Worm (Caenorhabditis elegans) whole organism, L4 larva: Measurements from ENCODE around the gene F59B10.5.

ENCODE experiments used
- D1046.2 ChIP-seq: fragments of 200-800 bp; sonication (Bioruptor generic); IDR thresholded peaks from 2 replicates; pipeline ENCODE4 v1.3.6; 2022; ENCODE audit warnings: missing genetic modification characterization, missing compliant biosample characterization
- F26F4.8 ChIP-seq: fragments of 200-800 bp; sonication (Bioruptor generic); conservative IDR thresholded peaks from 2 replicates; pipeline ENCODE4 v1.3.6; 2022; ENCODE audit warnings: missing genetic modification characterization, missing compliant biosample characterization
- F37D6.2 ChIP-seq: sonication (generic microtip); optimal IDR thresholded peaks from 2 replicates; lab custom pipeline; 2016; ENCODE audit warnings: mild to moderate bottlenecking, missing genetic modification characterization, missing compliant biosample characterization
- F49E8.2 ChIP-seq: sonication (generic microtip); optimal IDR thresholded peaks from 2 replicates; lab custom pipeline; 2016; ENCODE audit warnings: missing compliant biosample characterization, mild to moderate bottlenecking, missing genetic modification characterization, borderline replicate concordance
- T20F7.1 ChIP-seq: fragments of 200-800 bp; sonication (Bioruptor generic); optimal IDR thresholded peaks from 2 replicates; lab custom pipeline; 2018; ENCODE audit warnings: mild to moderate bottlenecking, missing genetic modification characterization, missing compliant biosample characterization
- Y48G9A.11 ChIP-seq: fragments of 200-800 bp; sonication (Bioruptor generic); IDR thresholded peaks from 2 replicates; pipeline ENCODE4 v1.3.6; 2022; ENCODE audit warnings: missing genetic modification reagents, missing genetic modification characterization, missing compliant biosample characterization
- ZK337.2 ChIP-seq: fragments of 200-800 bp; sonication (Bioruptor generic); IDR thresholded peaks from 2 replicates; pipeline ENCODE4 v1.3.6; 2022; ENCODE audit warnings: missing genetic modification reagents, missing genetic modification characterization, missing compliant biosample characterization
- ZK546.5 ChIP-seq, 2 experiments: sonication (generic microtip); optimal IDR thresholded peaks; 2 replicates each; lab custom pipeline; 2017; ENCODE audit warnings: missing biosample characterization in 2 of 2, missing genetic modification characterization in 2 of 2
- aha-1 ChIP-seq: fragments of 150-350 bp; peaks from one replicate; lab custom pipeline; 2014; ENCODE audit warnings: missing biosample characterization, missing genetic modification characterization
- aly-2 ChIP-seq: sonication (generic microtip); optimal IDR thresholded peaks from 2 replicates; lab custom pipeline; 2018; ENCODE audit warnings: missing biosample characterization, missing genetic modification characterization
- attf-4 ChIP-seq: sonication (generic microtip); optimal IDR thresholded peaks from 3 replicates; lab custom pipeline; 2017; ENCODE audit warnings: missing biosample characterization, missing genetic modification characterization
- ceh-44 ChIP-seq: fragments of 200-800 bp; sonication (Bioruptor generic); IDR thresholded peaks from 2 replicates; pipeline ENCODE4 v1.3.6; 2022; ENCODE audit warnings: missing genetic modification reagents, missing genetic modification characterization, missing compliant biosample characterization
- ces-1 ChIP-seq: fragments of 150-350 bp; sonication (generic microtip); optimal IDR thresholded peaks from 4 replicates; lab custom pipeline; 2014; ENCODE audit warnings: missing biosample characterization, missing genetic modification reagents, missing genetic modification characterization
- cey-2 ChIP-seq: sonication (generic microtip); optimal IDR thresholded peaks from 3 replicates; lab custom pipeline; 2017; ENCODE audit warnings: missing genetic modification characterization, mild to moderate bottlenecking, missing compliant biosample characterization, antibody characterized with exemption, borderline replicate concordance; ENCODE audit not compliant: insufficient read depth
- daf-16 ChIP-seq, 3 experiments: sonication (generic microtip); optimal IDR thresholded peaks; 2 replicates each; lab custom pipeline; 2016 to 2017; ENCODE audit warnings: missing genetic modification characterization in 3 of 3, missing genetic modification reagents in 3 of 3, mild to moderate bottlenecking in 2 of 3, missing compliant biosample characterization in 2 of 3, missing biosample characterization in 1 of 3, moderate library complexity in 1 of 3
- daf-19 ChIP-seq: fragments of 200-800 bp; sonication (Bioruptor generic); conservative IDR thresholded peaks from 2 replicates; pipeline ENCODE4 v1.3.6; 2022; ENCODE audit warnings: missing genetic modification characterization, missing compliant biosample characterization
- daf-8 ChIP-seq: fragments of 200-800 bp; sonication (Bioruptor generic); IDR thresholded peaks from 2 replicates; pipeline ENCODE4 v1.3.6; 2022; ENCODE audit warnings: missing genetic modification characterization, missing compliant biosample characterization
- dmd-6 ChIP-seq: fragments of 200-800 bp; sonication (Bioruptor generic); IDR thresholded peaks from 2 replicates; pipeline ENCODE4 v1.3.6; 2022; ENCODE audit warnings: missing genetic modification reagents, missing genetic modification characterization, missing compliant biosample characterization
- dmd-8 ChIP-seq: fragments of 200-800 bp; sonication (Bioruptor generic); IDR thresholded peaks from 2 replicates; pipeline ENCODE4 v1.3.6; 2022; ENCODE audit warnings: missing genetic modification characterization, missing compliant biosample characterization
- dmd-9 ChIP-seq: fragments of 200-800 bp; sonication (Bioruptor generic); IDR thresholded peaks from 2 replicates; pipeline ENCODE4 v1.3.6; 2022; ENCODE audit warnings: missing genetic modification reagents, missing genetic modification characterization, missing compliant biosample characterization
- duxl-1 ChIP-seq: sonication (generic microtip); optimal IDR thresholded peaks from 2 replicates; lab custom pipeline; 2016; ENCODE audit warnings: mild to moderate bottlenecking, missing genetic modification characterization, moderate library complexity, missing compliant biosample characterization; ENCODE audit not compliant: poor library complexity
- dve-1 ChIP-seq: sonication (generic microtip); optimal IDR thresholded peaks from 2 replicates; lab custom pipeline; 2017; ENCODE audit warnings: antibody characterized with exemption, mild to moderate bottlenecking, missing genetic modification characterization, missing compliant biosample characterization; ENCODE audit not compliant: insufficient read depth
- egl-43 ChIP-seq: fragments of 200-800 bp; sonication (Bioruptor generic); IDR thresholded peaks from 2 replicates; pipeline ENCODE4 v1.3.6; 2022; ENCODE audit warnings: missing genetic modification reagents, missing genetic modification characterization, missing compliant biosample characterization
- hlh-30 ChIP-seq: sonication (generic microtip); optimal IDR thresholded peaks from 2 replicates; lab custom pipeline; 2017; ENCODE audit warnings: antibody characterized with exemption, mild to moderate bottlenecking, missing genetic modification characterization, missing compliant biosample characterization; ENCODE audit not compliant: insufficient read depth
- hmg-1.1 ChIP-seq: fragments of 200-800 bp; sonication (Bioruptor generic); IDR thresholded peaks from 2 replicates; pipeline ENCODE4 v1.3.6; 2022; ENCODE audit warnings: missing genetic modification reagents, missing genetic modification characterization, missing compliant biosample characterization
- lim-7 ChIP-seq: fragments of 200-800 bp; sonication (Bioruptor generic); IDR thresholded peaks from 2 replicates; pipeline ENCODE4 v1.3.6; 2022; ENCODE audit warnings: missing genetic modification characterization, missing compliant biosample characterization
- lin-13 ChIP-seq: fragments of 150-350 bp; optimal IDR thresholded peaks from 2 replicates; lab custom pipeline; 2014; ENCODE audit warnings: missing biosample characterization, missing genetic modification reagents, missing genetic modification characterization
- lin-15B ChIP-seq: fragments of 150-350 bp; sonication (generic microtip); optimal IDR thresholded peaks from 3 replicates; lab custom pipeline; 2014; ENCODE audit warnings: missing biosample characterization, missing genetic modification characterization
- lin-38 ChIP-seq: fragments of 200-800 bp; sonication (Bioruptor generic); IDR thresholded peaks from 2 replicates; pipeline ENCODE4 v1.3.6; 2022; ENCODE audit warnings: missing genetic modification reagents, missing genetic modification characterization, missing compliant biosample characterization
- lin-39 ChIP-seq: fragments of 150-350 bp; optimal IDR thresholded peaks from 2 replicates; lab custom pipeline; 2014; ENCODE audit warnings: missing biosample characterization, missing genetic modification reagents, missing genetic modification characterization
- lir-3 ChIP-seq: sonication (generic microtip); optimal IDR thresholded peaks from 2 replicates; lab custom pipeline; 2016; ENCODE audit warnings: mild to moderate bottlenecking, missing genetic modification characterization, missing compliant biosample characterization
- lsy-2 ChIP-seq, 2 experiments: fragments of 150-350 bp in 1 of 2; sonication (generic microtip) in 1 of 2; optimal IDR thresholded peaks; 2 replicates each; lab custom pipeline; 2014 to 2017; ENCODE audit warnings: missing biosample characterization in 2 of 2, missing genetic modification characterization in 2 of 2
- mdl-1 ChIP-seq, 2 experiments: fragments of 150-350 bp in 1 of 2; sonication (generic microtip) in 1 of 2; optimal IDR thresholded peaks; 2 replicates each; lab custom pipeline; 2014 to 2017; ENCODE audit warnings: missing biosample characterization in 2 of 2, missing genetic modification characterization in 2 of 2
- mxl-2 ChIP-seq: fragments of 200-800 bp; sonication (Bioruptor generic); conservative IDR thresholded peaks from 2 replicates; pipeline ENCODE4 v1.3.6; 2022; ENCODE audit warnings: missing genetic modification reagents, missing genetic modification characterization, missing compliant biosample characterization
- nhr-25 ChIP-seq: sonication (generic microtip); optimal IDR thresholded peaks from 2 replicates; lab custom pipeline; 2017; ENCODE audit warnings: missing genetic modification characterization, mild to moderate bottlenecking, missing compliant biosample characterization, antibody characterized with exemption, moderate library complexity, borderline replicate concordance; ENCODE audit not compliant: insufficient read depth
- nhr-28 ChIP-seq: fragments of 150-350 bp; optimal IDR thresholded peaks from 2 replicates; lab custom pipeline; 2014; ENCODE audit warnings: missing biosample characterization, missing genetic modification characterization
- nhr-41 ChIP-seq: fragments of 200-800 bp; sonication (Bioruptor generic); IDR thresholded peaks from 2 replicates; pipeline ENCODE4 v1.3.6; 2022; ENCODE audit warnings: missing genetic modification reagents, missing genetic modification characterization, missing compliant biosample characterization
- nhr-42 ChIP-seq: fragments of 200-800 bp; sonication (Bioruptor generic); IDR thresholded peaks from 2 replicates; pipeline ENCODE4 v1.3.6; 2022; ENCODE audit warnings: missing genetic modification characterization, missing compliant biosample characterization
- nhr-6 ChIP-seq: fragments of 150-350 bp; optimal IDR thresholded peaks from 2 replicates; lab custom pipeline; 2014; ENCODE audit warnings: missing biosample characterization, missing genetic modification characterization
- pha-4 ChIP-seq, 2 experiments: fragments of 150-350 bp in 1 of 2; fragments of 200-800 bp in 1 of 2; sonication (Bioruptor generic) in 1 of 2; IDR thresholded peaks in 1 of 2; optimal IDR thresholded peaks in 1 of 2; 2 replicates each; pipeline versions ENCODE4 v1.3.6 to Lab custom; 2014 to 2022; ENCODE audit warnings: missing genetic modification characterization in 2 of 2, missing genetic modification reagents in 2 of 2, missing biosample characterization in 1 of 2, missing compliant biosample characterization in 1 of 2
- php-3 ChIP-seq: fragments of 200-800 bp; sonication (Bioruptor generic); IDR thresholded peaks from 2 replicates; pipeline ENCODE4 v1.3.6; 2022; ENCODE audit warnings: missing genetic modification reagents, missing genetic modification characterization, missing compliant biosample characterization
- pqm-1 ChIP-seq: sonication (generic microtip); optimal IDR thresholded peaks from 2 replicates; lab custom pipeline; 2017; ENCODE audit warnings: missing biosample characterization, missing genetic modification characterization
- sdz-12 ChIP-seq: fragments of 200-800 bp; sonication (Bioruptor generic); optimal IDR thresholded peaks from 2 replicates; lab custom pipeline; 2018; ENCODE audit warnings: mild to moderate bottlenecking, missing genetic modification characterization, missing compliant biosample characterization
- set-16 ChIP-seq: fragments of 200-800 bp; sonication (Bioruptor generic); IDR thresholded peaks from 2 replicates; pipeline ENCODE4 v1.3.6; 2022; ENCODE audit warnings: missing genetic modification reagents, missing genetic modification characterization, missing compliant biosample characterization
- snpc-1.2 ChIP-seq: fragments of 200-800 bp; sonication (Bioruptor generic); IDR thresholded peaks from 2 replicates; pipeline ENCODE4 v1.3.6; 2022; ENCODE audit warnings: missing genetic modification reagents, missing genetic modification characterization, missing compliant biosample characterization
- spr-1 ChIP-seq: sonication (generic microtip); optimal IDR thresholded peaks from 2 replicates; lab custom pipeline; 2016; ENCODE audit warnings: mild to moderate bottlenecking, missing genetic modification characterization, missing compliant biosample characterization
- unc-62 ChIP-seq, 3 experiments: fragments of 150-350 bp in 1 of 3; sonication (generic microtip); optimal IDR thresholded peaks in 2 of 3; peaks in 1 of 3; 1 replicate in 1 of 3; 2 replicates in 2 of 3; lab custom pipeline; 2014 to 2017; ENCODE audit warnings: missing biosample characterization in 3 of 3, missing genetic modification characterization in 3 of 3, missing genetic modification reagents in 3 of 3, missing genotype in 1 of 3
- vab-7 ChIP-seq: fragments of 200-800 bp; sonication (Bioruptor generic); IDR thresholded peaks from 2 replicates; pipeline ENCODE4 v1.3.6; 2022; ENCODE audit warnings: missing genetic modification reagents, missing genetic modification characterization, missing compliant biosample characterization
- zag-1 ChIP-seq: fragments of 150-350 bp; optimal IDR thresholded peaks from 2 replicates; lab custom pipeline; 2014; ENCODE audit warnings: missing biosample characterization, missing genetic modification characterization

The F59B10.5 gene

ce11 chrII:10485640-10486039, 37.8 kb downstream of the F59B10.5 start:
- TF ChIP-seq ceh-44 (GFP tag; lab: Robert Waterston, UW) (no peak), mxl-2 (GFP tag; lab: Robert Waterston, UW) (no peak), lin-15B (tag; lab: Kevin White, UChicago) (no peak), snpc-1.2 (GFP tag; lab: Robert Waterston, UW) (no peak), ces-1 (GFP tag; lab: Kevin White, UChicago) (no peak), aha-1 (tag; lab: Kevin White, UChicago) (peak; percentile 65), nhr-28 (tag; lab: Kevin White, UChicago) (peak; percentile 76), mdl-1 (tag; optimal IDR thresholded peaks at IDR 0.05; lab: Kevin White, UChicago) (no peak), dmd-8 (no peak), dve-1 (no peak), dmd-6 (GFP tag; lab: Robert Waterston, UW) (peak; percentile 61), lim-7 (GFP tag; lab: Robert Waterston, UW) (no peak), F26F4.8 (GFP tag; lab: Robert Waterston, UW) (no peak), Y48G9A.11 (no peak), lin-13 (GFP tag; lab: Kevin White, UChicago) (no peak), daf-16 (GFP tag; optimal IDR thresholded peaks at IDR 0.05; lab: Kevin White, UChicago) (no peak), daf-16 (tag; optimal IDR thresholded peaks at IDR 0.05; lab: Kevin White, UChicago) (no peak), T20F7.1 (GFP tag; lab: Kevin White, UChicago) (no peak), spr-1 (tag; lab: Kevin White, UChicago) (no peak), D1046.2 (GFP tag; lab: Robert Waterston, UW) (no peak), set-16 (GFP tag; lab: Robert Waterston, UW) (no peak), hmg-1.1 (GFP tag; lab: Robert Waterston, UW) (no peak), nhr-6 (tag; lab: Kevin White, UChicago) (no peak), daf-8 (no peak), pqm-1 (peak; percentile 91), lin-39 (no peak), duxl-1 (no peak), egl-43 (GFP tag; lab: Robert Waterston, UW) (no peak), ZK546.5 (tag; optimal IDR thresholded peaks at IDR 0.05; lab: Kevin White, UChicago) (no peak), cey-2 (tag; lab: Kevin White, UChicago) (no peak), dmd-9 (no peak), vab-7 (GFP tag; lab: Robert Waterston, UW) (no peak), nhr-41 (GFP tag; lab: Robert Waterston, UW) (no peak), daf-19 (GFP tag; lab: Robert Waterston, UW) (no peak), zag-1 (no peak), lin-38 (GFP tag; lab: Robert Waterston, UW) (no peak), pha-4 (GFP tag; IDR thresholded peaks at IDR 0.05; lab: Robert Waterston, UW) (no peak), pha-4 (tag; optimal IDR thresholded peaks at IDR 0.05; lab: Kevin White, UChicago) (no peak), ZK337.2 (GFP tag; lab: Robert Waterston, UW) (no peak), hlh-30 (no peak), aly-2 (no peak), sdz-12 (no peak), nhr-42 (GFP tag; lab: Robert Waterston, UW) (no peak), unc-62 (GFP tag; optimal IDR thresholded peaks at IDR 0.05 in 1 of 2; lab: Kevin White, UChicago) (peak in 1 of 2 experiments; percentile 66), unc-62 (tag; optimal IDR thresholded peaks at IDR 0.05; lab: Kevin White, UChicago) (no peak), lir-3 (no peak), nhr-25 (tag; lab: Kevin White, UChicago) (no peak), php-3 (GFP tag; lab: Robert Waterston, UW) (peak; percentile 71), attf-4 (tag; lab: Kevin White, UChicago) (no peak), F37D6.2 (no peak), F49E8.2 (tag; lab: Kevin White, UChicago) (no peak), lsy-2 (tag; optimal IDR thresholded peaks at IDR 0.05; lab: Kevin White, UChicago) (no peak)
